Fruit fly (Drosophila melanogaster) whole organism, embryonic: Measurements from ENCODE around the gene Tcs6.

Experiments
- Adf1 ChIP-seq: fragments of 200-800 bp; sonication (Bioruptor generic); IDR thresholded peaks from 2 replicates; pipeline ENCODE4 v1.3.6; 2022; ENCODE audit warnings: missing biosample characterization, missing genetic modification characterization
- CG11093 ChIP-seq: fragments of 200-800 bp; sonication (Bioruptor generic); IDR thresholded peaks from 3 replicates; pipeline ENCODE4 v1.3.6; 2022; ENCODE audit warnings: missing biosample characterization, missing genetic modification characterization
- CG11247 ChIP-seq: fragments of 200-800 bp; sonication (Bioruptor generic); IDR thresholded peaks from 2 replicates; pipeline ENCODE4 v1.3.6; 2022; ENCODE audit warnings: missing biosample characterization, missing genetic modification characterization
- CG11398 ChIP-seq: fragments of 200-800 bp; sonication (Bioruptor generic); optimal IDR thresholded peaks from 2 replicates; lab custom pipeline; 2016; ENCODE audit warnings: missing biosample characterization, missing genetic modification characterization
- CG11456 ChIP-seq: fragments of 200-800 bp; sonication (Bioruptor generic); IDR thresholded peaks from 3 replicates; pipeline ENCODE4 v1.3.6; 2022; ENCODE audit warnings: missing biosample characterization, missing genetic modification characterization
- CG13424 ChIP-seq: fragments of 200-800 bp; sonication (Bioruptor generic); optimal IDR thresholded peaks from 2 replicates; lab custom pipeline; 2019; ENCODE audit warnings: missing biosample characterization, mild to moderate bottlenecking, missing genetic modification characterization, moderate library complexity
- CG13624 ChIP-seq: fragments of 200-800 bp; sonication (Bioruptor generic); optimal IDR thresholded peaks from 2 replicates; lab custom pipeline; 2016; ENCODE audit warnings: missing biosample characterization, missing genetic modification characterization
- CG14050 ChIP-seq: fragments of 200-800 bp; sonication (Bioruptor generic); IDR thresholded peaks from 3 replicates; pipeline ENCODE4 v1.3.6; 2022; ENCODE audit warnings: missing biosample characterization, missing genetic modification characterization
- CG14667 ChIP-seq: fragments of 200-800 bp; sonication (Bioruptor generic); IDR thresholded peaks from 2 replicates; pipeline ENCODE4 v1.3.6; 2022; ENCODE audit warnings: missing biosample characterization, missing genetic modification characterization
- CG1647 ChIP-seq: fragments of 200-800 bp; sonication (Bioruptor generic); optimal IDR thresholded peaks from 3 replicates; lab custom pipeline; 2016; ENCODE audit warnings: missing biosample characterization, missing genetic modification characterization
- CG16813 ChIP-seq: fragments of 200-800 bp; sonication (Bioruptor generic); IDR thresholded peaks from 3 replicates; pipeline ENCODE4 v1.3.6; 2022; ENCODE audit warnings: missing biosample characterization, missing genetic modification characterization; ENCODE audit not compliant: partially characterized antibody
- CG17328 ChIP-seq: fragments of 200-800 bp; sonication (Bioruptor generic); IDR thresholded peaks from 2 replicates; pipeline ENCODE4 v1.3.6; 2022; ENCODE audit warnings: missing biosample characterization, missing genetic modification characterization
- CG2889 ChIP-seq: fragments of 200-800 bp; sonication (Bioruptor generic); IDR thresholded peaks from 3 replicates; pipeline ENCODE4 v1.3.6; 2022; ENCODE audit warnings: missing biosample characterization, missing genetic modification characterization
- CG32532 ChIP-seq: fragments of 200-800 bp; sonication (Bioruptor generic); IDR thresholded peaks from 2 replicates; pipeline ENCODE4 v1.3.6; 2022; ENCODE audit warnings: missing biosample characterization, missing genetic modification characterization
- CG33213 ChIP-seq: fragments of 200-800 bp; sonication (Bioruptor generic); optimal IDR thresholded peaks from 3 replicates; lab custom pipeline; 2016; ENCODE audit warnings: missing biosample characterization, missing genetic modification characterization
- CG33557 ChIP-seq: fragments of 200-800 bp; sonication (Bioruptor generic); optimal IDR thresholded peaks from 2 replicates; lab custom pipeline; 2019; ENCODE audit warnings: missing biosample characterization, mild to moderate bottlenecking, missing genetic modification characterization, moderate library complexity
- CG4424 ChIP-seq: fragments of 200-800 bp; sonication (Bioruptor generic); optimal IDR thresholded peaks from 3 replicates; lab custom pipeline; 2016; ENCODE audit warnings: missing biosample characterization, missing genetic modification characterization
- CG6654 ChIP-seq: fragments of 200-800 bp; sonication (Bioruptor generic); optimal IDR thresholded peaks from 2 replicates; lab custom pipeline; 2017; ENCODE audit warnings: missing biosample characterization, mild to moderate bottlenecking, missing genetic modification characterization
- CG8089 ChIP-seq: fragments of 200-800 bp; sonication (Bioruptor generic); optimal IDR thresholded peaks from 3 replicates; lab custom pipeline; 2016; ENCODE audit warnings: missing biosample characterization, missing genetic modification characterization
- CHES-1-like ChIP-seq: fragments of 200-800 bp; sonication (Bioruptor generic); optimal IDR thresholded peaks from 2 replicates; lab custom pipeline; 2016; ENCODE audit warnings: missing biosample characterization, missing genetic modification characterization
- Deaf1 ChIP-seq: fragments of 200-800 bp; optimal IDR thresholded peaks from 3 replicates; lab custom pipeline; 2019; ENCODE audit warnings: missing biosample characterization, mild to moderate bottlenecking, missing genetic modification characterization, moderate library complexity
- Gug ChIP-seq: fragments of 200-800 bp; sonication (Bioruptor generic); IDR thresholded peaks from 4 replicates; pipeline ENCODE4 v1.3.6; 2022; ENCODE audit warnings: missing biosample characterization, missing genetic modification characterization
- HLH4C ChIP-seq: fragments of 200-800 bp; sonication (Bioruptor generic); IDR thresholded peaks from 3 replicates; pipeline ENCODE4 v1.3.6; 2022; ENCODE audit warnings: missing biosample characterization, missing genetic modification characterization; ENCODE audit not compliant: partially characterized antibody
- HLHmδ ChIP-seq: fragments of 200-800 bp; sonication (Bioruptor generic); optimal IDR thresholded peaks from 2 replicates; lab custom pipeline; 2018; ENCODE audit warnings: missing biosample characterization, mild to moderate bottlenecking, missing genetic modification characterization, moderate library complexity
- HmgD ChIP-seq: fragments of 200-800 bp; sonication (Bioruptor generic); optimal IDR thresholded peaks from 3 replicates; lab custom pipeline; 2016; ENCODE audit warnings: missing biosample characterization, missing genetic modification characterization
- Lim3 ChIP-seq: fragments of 200-800 bp; sonication (Bioruptor generic); IDR thresholded peaks from 2 replicates; pipeline ENCODE4 v1.3.6; 2022; ENCODE audit warnings: missing biosample characterization, missing genetic modification characterization
- Rx ChIP-seq: fragments of 200-800 bp; sonication (Bioruptor generic); IDR thresholded peaks from 2 replicates; pipeline ENCODE4 v1.3.6; 2022; ENCODE audit warnings: missing biosample characterization, missing genetic modification characterization
- Spps ChIP-seq: fragments of 200-800 bp; sonication (Bioruptor generic); optimal IDR thresholded peaks from 2 replicates; lab custom pipeline; 2018; ENCODE audit warnings: missing biosample characterization, mild to moderate bottlenecking, missing genetic modification characterization
- Ssrp ChIP-seq: fragments of 200-800 bp; sonication (Bioruptor generic); optimal IDR thresholded peaks from 2 replicates; lab custom pipeline; 2018; ENCODE audit warnings: missing biosample characterization, mild to moderate bottlenecking, missing genetic modification characterization, moderate library complexity
- Tbp ChIP-seq: fragments of >200 bp; optimal IDR thresholded peaks from 2 replicates; lab custom pipeline; 2018; ENCODE audit warnings: missing biosample characterization, missing genetic modification characterization
- ara ChIP-seq: fragments of 200-800 bp; sonication (Bioruptor generic); IDR thresholded peaks from 2 replicates; pipeline ENCODE4 v1.3.6; 2022; ENCODE audit warnings: missing biosample characterization, missing genetic modification characterization
- btn ChIP-seq: fragments of 200-800 bp; sonication (Bioruptor generic); optimal IDR thresholded peaks from 2 replicates; lab custom pipeline; 2016; ENCODE audit warnings: missing biosample characterization, missing genetic modification characterization
- cad ChIP-seq: fragments of >200 bp; optimal IDR thresholded peaks from 2 replicates; lab custom pipeline; 2017; ENCODE audit warnings: missing biosample characterization, missing genetic modification characterization
- cas ChIP-seq: fragments of 200-800 bp; sonication (Bioruptor generic); IDR thresholded peaks from 2 replicates; pipeline ENCODE4 v1.3.6; 2022; ENCODE audit warnings: missing biosample characterization, missing genetic modification characterization
- da ChIP-seq: fragments of 200-800 bp; sonication (Bioruptor generic); optimal IDR thresholded peaks from 2 replicates; lab custom pipeline; 2016; ENCODE audit warnings: missing biosample characterization, missing genetic modification characterization
- dpn ChIP-seq, 2 experiments: fragments of 200-800 bp; sonication (Bioruptor generic); optimal IDR thresholded peaks; 3 replicates each; lab custom pipeline; 2016; ENCODE audit warnings: missing biosample characterization in 2 of 2, missing genetic modification characterization in 2 of 2
- dysf ChIP-seq: fragments of 200-800 bp; sonication (Bioruptor generic); IDR thresholded peaks from 3 replicates; pipeline ENCODE4 v1.3.6; 2022; ENCODE audit warnings: missing biosample characterization, missing genetic modification characterization
- exex ChIP-seq: fragments of 200-800 bp; sonication (Bioruptor generic); optimal IDR thresholded peaks from 4 replicates; lab custom pipeline; 2018; ENCODE audit warnings: missing biosample characterization, mild to moderate bottlenecking, missing genetic modification characterization, moderate library complexity
- eyg ChIP-seq: fragments of 200-800 bp; sonication (Bioruptor generic); optimal IDR thresholded peaks from 3 replicates; lab custom pipeline; 2016; ENCODE audit warnings: missing biosample characterization, missing genetic modification characterization
- gce ChIP-seq: fragments of 200-800 bp; sonication (Bioruptor generic); IDR thresholded peaks from 3 replicates; pipeline ENCODE4 v1.3.6; 2022; ENCODE audit warnings: missing biosample characterization, missing genetic modification characterization
- her ChIP-seq: fragments of 200-800 bp; sonication (Bioruptor generic); optimal IDR thresholded peaks from 2 replicates; lab custom pipeline; 2016; ENCODE audit warnings: missing biosample characterization, missing genetic modification characterization
- lov ChIP-seq, 2 experiments: fragments of 200-800 bp in 1 of 2; fragments of >200 bp in 1 of 2; sonication (Bioruptor generic) in 1 of 2; IDR thresholded peaks in 1 of 2; optimal IDR thresholded peaks in 1 of 2; 2 replicates in 1 of 2; 3 replicates in 1 of 2; pipeline versions ENCODE4 v1.3.6 to Lab custom; 2017 to 2022; ENCODE audit warnings: missing biosample characterization in 1 of 2, missing genetic modification characterization in 1 of 2
- nau ChIP-seq: fragments of 200-800 bp; sonication (Bioruptor generic); optimal IDR thresholded peaks from 3 replicates; lab custom pipeline; 2017; ENCODE audit warnings: missing biosample characterization, mild to moderate bottlenecking, missing genetic modification characterization, missing genetic modification reagents
- nmo ChIP-seq: fragments of 200-800 bp; sonication (Bioruptor generic); optimal IDR thresholded peaks from 2 replicates; lab custom pipeline; 2018; ENCODE audit warnings: missing biosample characterization, mild to moderate bottlenecking, missing genetic modification characterization, moderate library complexity
- oc ChIP-seq: fragments of 200-800 bp; sonication (Bioruptor generic); optimal IDR thresholded peaks from 2 replicates; lab custom pipeline; 2018; ENCODE audit warnings: missing biosample characterization, mild to moderate bottlenecking, missing genetic modification characterization, moderate library complexity
- pho ChIP-seq: fragments of 200-800 bp; sonication (Bioruptor generic); optimal IDR thresholded peaks from 2 replicates; lab custom pipeline; 2016; ENCODE audit warnings: missing biosample characterization, missing genetic modification characterization
- tgo ChIP-seq: fragments of 200-800 bp; sonication (Bioruptor generic); IDR thresholded peaks from 3 replicates; pipeline ENCODE4 v1.3.6; 2022; ENCODE audit warnings: missing biosample characterization, missing genetic modification characterization
- tio ChIP-seq: fragments of 200-800 bp; sonication (Bioruptor generic); optimal IDR thresholded peaks from 2 replicates; lab custom pipeline; 2017; ENCODE audit warnings: missing biosample characterization, missing genetic modification characterization, inconsistent platforms
- vvl ChIP-seq: fragments of 200-800 bp; sonication (Bioruptor generic); IDR thresholded peaks from 2 replicates; pipeline ENCODE4 v1.3.6; 2022; ENCODE audit warnings: missing biosample characterization, missing genetic modification characterization
- wdn ChIP-seq: fragments of 200-800 bp; sonication (Bioruptor generic); IDR thresholded peaks from 2 replicates; pipeline ENCODE4 v1.3.6; 2022; ENCODE audit warnings: missing biosample characterization, missing genetic modification characterization
- zfh1 ChIP-seq: fragments of 200-800 bp; sonication (Bioruptor generic); IDR thresholded peaks from 3 replicates; pipeline ENCODE4 v1.3.6; 2022; ENCODE audit warnings: missing biosample characterization, missing genetic modification characterization

Gene Tcs6

dm6 chr3R:26106595-26107152 lies 48.7 kb upstream of the Tcs6 start, which contains the start of gene Cipc (continued):
- TF ChIP-seq oc (tag; lab: Kevin White, UChicago) (peak; percentile 55), CG2889 (GFP tag; lab: Robert Waterston, UW) (no peak), da (GFP tag; lab: Kevin White, UChicago) (no peak), CG32532 (peak; percentile 91), CHES-1-like (GFP tag; lab: Kevin White, UChicago) (no peak), wdn (GFP tag; lab: Robert Waterston, UW) (peak; percentile 42; the same call in 1 of the 2 replicates), cad (GFP tag; lab: Kevin White, UChicago) (no peak), Gug (GFP tag; lab: Robert Waterston, UW) (peak; percentile 41; the same call in 1 of the 4 replicates), eyg (GFP tag; lab: Kevin White, UChicago) (no peak), Tbp (no peak), tgo (GFP tag; lab: Robert Waterston, UW) (peak; percentile 85), Lim3 (GFP tag; lab: Robert Waterston, UW) (no peak), Ssrp (peak; percentile 61), CG33557 (GFP tag; lab: Kevin White, UChicago) (no peak), btn (GFP tag; lab: Kevin White, UChicago) (no peak), her (peak; percentile 4), pho (no peak), CG13424 (peak; percentile 86), exex (peak; percentile 62), dpn (GFP tag; optimal IDR thresholded peaks at IDR 0.05; lab: Kevin White, UChicago) (peak; percentile 19 to 69), CG4424 (GFP tag; lab: Kevin White, UChicago) (peak; percentile 72), lov (optimal IDR thresholded peaks at IDR 0.05; lab: Kevin White, UChicago) (no peak), lov (GFP tag; IDR thresholded peaks at IDR 0.05; lab: Robert Waterston, UW) (peak; percentile 21; the same call in 1 of the 3 replicates), Spps (tag; lab: Kevin White, UChicago) (no peak), Rx (peak; percentile 32; the same call in 1 of the 2 replicates), Adf1 (GFP tag; lab: Robert Waterston, UW) (peak; percentile 74), dysf (GFP tag; lab: Robert Waterston, UW) (peak; percentile 96), HmgD (GFP tag; lab: Kevin White, UChicago) (peak; percentile 32), CG1647 (GFP tag; lab: Kevin White, UChicago) (peak; percentile 77), vvl (GFP tag; lab: Robert Waterston, UW) (peak; percentile 83), HLH4C (GFP tag; lab: Robert Waterston, UW) (no peak; the same call in 2 of the 3 replicates), CG6654 (GFP tag; lab: Kevin White, UChicago) (peak; percentile 29), CG17328 (GFP tag; lab: Robert Waterston, UW) (peak; percentile 52; the same call in 1 of the 2 replicates), ara (GFP tag; lab: Robert Waterston, UW) (no peak; the same call in 1 of the 2 replicates), CG16813 (GFP tag; lab: Robert Waterston, UW) (no peak), CG14050 (GFP tag; lab: Robert Waterston, UW) (peak; percentile 73), CG8089 (GFP tag; lab: Kevin White, UChicago) (no peak), tio (no peak), nau (peak; percentile 42), CG11398 (GFP tag; lab: Kevin White, UChicago) (no peak), CG14667 (peak; percentile 60), CG11247 (GFP tag; lab: Robert Waterston, UW) (peak; percentile 61), CG11456 (GFP tag; lab: Robert Waterston, UW) (peak; percentile 80), nmo (GFP tag; lab: Kevin White, UChicago) (peak; percentile 81), cas (GFP tag; lab: Robert Waterston, UW) (no peak; the same call in 1 of the 2 replicates), CG13624 (GFP tag; lab: Kevin White, UChicago) (peak; percentile 56), Deaf1 (tag; lab: Kevin White, UChicago) (peak; percentile 94), gce (GFP tag; lab: Robert Waterston, UW) (no peak), CG33213 (GFP tag; lab: Kevin White, UChicago) (peak; percentile 32), CG11093 (GFP tag; lab: Robert Waterston, UW) (no peak), HLHmδ (GFP tag; lab: Kevin White, UChicago) (no peak), zfh1 (GFP tag; lab: Robert Waterston, UW) (peak; percentile 77; the same call in 2 of the 3 replicates)
